Worm (Caenorhabditis elegans): ENCODE results near the gene odc-1.

Gene odc-1

DNA sequence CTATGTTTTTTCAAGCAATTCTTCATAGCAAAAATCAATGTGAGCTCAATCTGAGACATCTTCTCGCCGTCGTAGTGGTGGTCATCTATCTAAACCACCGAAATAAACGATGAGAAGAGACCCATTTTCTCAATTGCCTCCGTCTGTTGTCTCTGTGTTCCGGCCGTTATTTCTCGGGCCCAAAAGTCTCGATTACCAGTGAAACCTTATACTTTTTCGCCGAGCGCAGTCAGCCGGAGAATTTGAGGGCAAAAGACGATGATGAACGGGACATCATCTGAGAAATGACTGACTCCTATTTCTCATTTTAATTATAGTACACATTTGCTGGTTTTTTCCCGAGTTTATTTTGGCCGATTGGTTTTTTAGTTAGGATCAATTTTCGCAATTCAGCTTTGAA lies 24.2 kb downstream of the odc-1 start:
- TF ChIP-seq mab-5 (tag; optimal IDR thresholded peaks at IDR 0.05) (no peak), hlh-1 (tag; optimal IDR thresholded peaks at IDR 0.05) (no peak), elt-3 (tag; optimal IDR thresholded peaks at IDR 0.05) (no peak), ceh-39 (tag; optimal IDR thresholded peaks at IDR 0.05) (no peak), nhr-237 (tag; optimal IDR thresholded peaks at IDR 0.05) (no peak), zip-8 (tag; optimal IDR thresholded peaks at IDR 0.05) (no peak), ceh-83 (GFP tag; optimal IDR thresholded peaks at IDR 0.05) (no peak), ztf-11 (tag; optimal IDR thresholded peaks at IDR 0.05) (no peak), blmp-1 (tag; optimal IDR thresholded peaks at IDR 0.05) (no peak), lsy-2 (tag; optimal IDR thresholded peaks at IDR 0.05) (no peak), M03D4.4 (tag; optimal IDR thresholded peaks at IDR 0.05) (no peak)

ce11 chrV:6874735-6875134 lies 25.3 kb downstream of the odc-1 start:
- TF ChIP-seq ceh-39 (tag; optimal IDR thresholded peaks at IDR 0.05) (no peak), M03D4.4 (tag; optimal IDR thresholded peaks at IDR 0.05) (no peak), mab-5 (tag; optimal IDR thresholded peaks at IDR 0.05) (no peak), pha-4 (tag; optimal IDR thresholded peaks at IDR 0.05) (no peak), hlh-1 (tag; optimal IDR thresholded peaks at IDR 0.05) (peak; percentile 65), bed-3 (GFP tag; optimal IDR thresholded peaks at IDR 0.05) (no peak), unc-39 (tag; optimal IDR thresholded peaks at IDR 0.05) (no peak), nhr-12 (tag; optimal IDR thresholded peaks at IDR 0.05) (no peak), lin-13 (tag; optimal IDR thresholded peaks at IDR 0.05) (no peak), sptf-1 (tag; optimal IDR thresholded peaks at IDR 0.05) (no peak), nhr-237 (tag; optimal IDR thresholded peaks at IDR 0.05) (no peak), blmp-1 (tag; optimal IDR thresholded peaks at IDR 0.05) (no peak), flh-1 (GFP tag; optimal IDR thresholded peaks at IDR 0.05) (no peak), ceh-83 (GFP tag; optimal IDR thresholded peaks at IDR 0.05) (no peak), sem-2 (GFP tag; optimal IDR thresholded peaks at IDR 0.05) (no peak), mep-1 (tag; optimal IDR thresholded peaks at IDR 0.05) (no peak), nhr-2 (tag; optimal IDR thresholded peaks at IDR 0.05) (no peak), unc-62 (GFP tag; optimal IDR thresholded peaks at IDR 0.05) (peak; percentile 69)

ce11 chrV:6870004-6870403 lies 30.0 kb downstream of the odc-1 start, which contains the start of gene frpr-18:
frpr-18 (plus strand) TSS chrV:6870304.
- TF ChIP-seq elt-1 (tag; optimal IDR thresholded peaks at IDR 0.05; ENCODE audit: borderline replicate concordance, insufficient read depth) (no peak), unc-120 (tag; optimal IDR thresholded peaks at IDR 0.05; ENCODE audit: poor library complexity, severe bottlenecking) (no peak)

ce11 chrV:6854711-6855110 lies 45.3 kb downstream of the odc-1 start, which contains the start of gene gpa-10:
gpa-10 (minus strand) TSS chrV:6854811.
- no peak for TF ChIP-seq nhr-28 (tag; optimal IDR thresholded peaks at IDR 0.05)
- no peak for TF ChIP-seq mep-1 (tag; optimal IDR thresholded peaks at IDR 0.05)
